Worm (Caenorhabditis elegans): ENCODE measurements around the gene ztf-7.

- TF ChIP-seq flt-1 (GFP tag; IDR thresholded peaks at IDR 0.05): no peak
- no peak for TF ChIP-seq tab-1 (GFP tag; IDR thresholded peaks at IDR 0.05)
- TF ChIP-seq med-1 (GFP tag; optimal IDR thresholded peaks at IDR 0.05; ENCODE audit: insufficient read depth): no peak
- no peak for TF ChIP-seq T22C8.4 (GFP tag; IDR thresholded peaks at IDR 0.05)
Measured at ce11 chrV:9771311-9771710, 18.2 kb downstream of the ztf-7 start.

All from whole organism, midembryonic.